In the genomic region with DNA sequence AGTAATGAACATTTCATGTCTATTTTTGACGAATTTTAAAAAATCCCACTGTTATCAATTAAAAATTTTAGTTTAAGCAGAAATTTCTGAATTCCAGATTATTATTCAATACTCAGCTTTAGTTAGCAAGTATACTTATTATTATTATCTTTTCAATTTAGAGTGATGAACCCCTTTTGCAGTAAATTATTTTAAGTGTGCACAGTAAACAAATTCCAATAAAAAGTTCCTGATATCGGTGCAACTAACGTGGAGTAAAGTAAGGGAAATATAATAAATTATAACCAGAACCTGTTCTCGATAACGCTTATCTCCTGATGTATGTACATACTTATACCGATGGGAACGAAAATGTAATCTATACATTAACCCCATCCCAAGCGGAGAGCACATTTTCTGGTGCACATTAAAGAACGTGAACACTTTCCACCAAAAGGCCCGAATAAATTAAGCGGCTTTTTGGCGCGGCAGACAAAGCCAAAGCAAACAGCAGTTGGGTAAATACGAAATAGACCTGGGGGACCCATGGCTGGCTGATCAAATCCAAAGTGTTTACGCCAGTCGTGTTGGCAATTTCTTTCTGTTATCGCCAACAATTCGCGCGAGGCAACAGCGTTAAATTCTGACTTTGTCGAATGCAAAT, we compare ENCODE assay signal across 1 fruit fly cellular context.
A peak's percentile ranks its signal among the peaks of the same experiment; 100 is the strongest.
TF ChIP-seq lines count a peak whose summit lies in the region.

No protein-coding gene starts in this region.

TF ChIP-seq in whole organism, embryonic, 481 proteins besides CTCF, POLR2A, EP300 and RAD21 (continued from another document):
- TF ChIP-seq Ssrp (tag; optimal IDR thresholded peaks at IDR 0.05; lab: Kevin White, UChicago) (no peak), CoRest (tag; optimal IDR thresholded peaks at IDR 0.05; lab: Kevin White, UChicago) (no peak), dysf (GFP tag; IDR thresholded peaks at IDR 0.05; lab: Robert Waterston, UW) (no peak), CrebB (tag; optimal IDR thresholded peaks at IDR 0.05; lab: Kevin White, UChicago) (peak; percentile 46), Dek (tag; optimal IDR thresholded peaks at IDR 0.05; lab: Kevin White, UChicago) (no peak), ind (GFP tag; optimal IDR thresholded peaks at IDR 0.05; lab: Kevin White, UChicago) (no peak), tx (GFP tag; optimal IDR thresholded peaks at IDR 0.05; lab: Kevin White, UChicago) (no peak), Doc3 (GFP tag; IDR thresholded peaks at IDR 0.05; lab: Robert Waterston, UW; ENCODE audit: partially characterized antibody) (no peak), sob (GFP tag; IDR thresholded peaks at IDR 0.05; lab: Robert Waterston, UW) (peak; percentile 54; the same call in 1 of the 2 replicates), CG16815 (GFP tag; optimal IDR thresholded peaks at IDR 0.05; lab: Kevin White, UChicago) (no peak), nmo (GFP tag; optimal IDR thresholded peaks at IDR 0.05; lab: Kevin White, UChicago) (no peak), lbe (GFP tag; optimal IDR thresholded peaks at IDR 0.05; lab: Kevin White, UChicago) (peak; percentile 86), Hr39 (optimal IDR thresholded peaks at IDR 0.05; lab: Kevin White, UChicago) (no peak), Awh (GFP tag; IDR thresholded peaks at IDR 0.05; lab: Robert Waterston, UW) (peak; percentile 66), ap (GFP tag; IDR thresholded peaks at IDR 0.05; lab: Robert Waterston, UW) (no peak), lilli (GFP tag; optimal IDR thresholded peaks at IDR 0.05; lab: Kevin White, UChicago) (peak; percentile 38), tup (GFP tag; optimal IDR thresholded peaks at IDR 0.05; lab: Kevin White, UChicago) (peak; percentile 6), CG31388 (GFP tag; optimal IDR thresholded peaks at IDR 0.05; lab: Kevin White, UChicago) (no peak), gce (GFP tag; IDR thresholded peaks at IDR 0.05; lab: Robert Waterston, UW) (no peak), pfk (GFP tag; optimal IDR thresholded peaks at IDR 0.05; lab: Kevin White, UChicago) (no peak), CG14667 (GFP tag; IDR thresholded peaks at IDR 0.05; lab: Robert Waterston, UW) (no peak), Bteb2 (GFP tag; optimal IDR thresholded peaks at IDR 0.05; lab: Kevin White, UChicago) (no peak), bab2 (GFP tag; optimal IDR thresholded peaks at IDR 0.05; lab: Kevin White, UChicago) (no peak), bbx (GFP tag; IDR thresholded peaks at IDR 0.05; lab: Robert Waterston, UW; ENCODE audit: partially characterized antibody) (no peak), CG1603 (tag; optimal IDR thresholded peaks at IDR 0.05; lab: Kevin White, UChicago) (no peak), HmgD (GFP tag; optimal IDR thresholded peaks at IDR 0.05; lab: Kevin White, UChicago) (no peak), gcm2 (GFP tag; optimal IDR thresholded peaks at IDR 0.05; lab: Kevin White, UChicago) (no peak), sc (optimal IDR thresholded peaks at IDR 0.05; lab: Kevin White, UChicago) (no peak), sc (GFP tag; optimal IDR thresholded peaks at IDR 0.05; lab: Kevin White, UChicago) (no peak), twi (tag; optimal IDR thresholded peaks at IDR 0.05; lab: Kevin White, UChicago) (no peak), CG3726 (GFP tag; IDR thresholded peaks at IDR 0.05; lab: Robert Waterston, UW) (no peak), Nf-YA (GFP tag; IDR thresholded peaks at IDR 0.05; lab: Robert Waterston, UW) (no peak), danr (GFP tag; IDR thresholded peaks at IDR 0.05; lab: Robert Waterston, UW) (no peak), CG11723 (GFP tag; optimal IDR thresholded peaks at IDR 0.05; lab: Kevin White, UChicago) (no peak), CG11085 (GFP tag; IDR thresholded peaks at IDR 0.05; lab: Robert Waterston, UW) (no peak), Oaz (GFP tag; IDR thresholded peaks at IDR 0.05; lab: Robert Waterston, UW) (no peak), unc-4 (GFP tag; IDR thresholded peaks at IDR 0.05; lab: Robert Waterston, UW; ENCODE audit: partially characterized antibody) (no peak), Scr (GFP tag; IDR thresholded peaks at IDR 0.05; lab: Robert Waterston, UW; ENCODE audit: partially characterized antibody) (no peak), CG12155 (GFP tag; optimal IDR thresholded peaks at IDR 0.05; lab: Kevin White, UChicago) (no peak), Ets65A (GFP tag; lab: Kevin White, UChicago) (peak; percentile 83), B-H2 (GFP tag; optimal IDR thresholded peaks at IDR 0.05; lab: Kevin White, UChicago) (peak; percentile 23), ro (GFP tag; IDR thresholded peaks at IDR 0.05; lab: Robert Waterston, UW) (no peak), CG6765 (GFP tag; optimal IDR thresholded peaks at IDR 0.05; lab: Kevin White, UChicago) (peak; percentile 16), nerfin-1 (tag; optimal IDR thresholded peaks at IDR 0.05; lab: Kevin White, UChicago) (no peak), Camta (GFP tag; optimal IDR thresholded peaks at IDR 0.05; lab: Kevin White, UChicago) (peak; percentile 5), CG9797 (GFP tag; optimal IDR thresholded peaks at IDR 0.05; lab: Kevin White, UChicago) (no peak), CG12942 (GFP tag; optimal IDR thresholded peaks at IDR 0.05; lab: Kevin White, UChicago) (no peak), CG6791 (GFP tag; IDR thresholded peaks at IDR 0.05; lab: Robert Waterston, UW; ENCODE audit: partially characterized antibody) (no peak)
